Fruit fly (Drosophila melanogaster): Measurements from ENCODE around the gene Nf-YB.
A peak's percentile ranks its signal among the peaks of the same experiment; 100 is the strongest.

Gene Nf-YB

DNA sequence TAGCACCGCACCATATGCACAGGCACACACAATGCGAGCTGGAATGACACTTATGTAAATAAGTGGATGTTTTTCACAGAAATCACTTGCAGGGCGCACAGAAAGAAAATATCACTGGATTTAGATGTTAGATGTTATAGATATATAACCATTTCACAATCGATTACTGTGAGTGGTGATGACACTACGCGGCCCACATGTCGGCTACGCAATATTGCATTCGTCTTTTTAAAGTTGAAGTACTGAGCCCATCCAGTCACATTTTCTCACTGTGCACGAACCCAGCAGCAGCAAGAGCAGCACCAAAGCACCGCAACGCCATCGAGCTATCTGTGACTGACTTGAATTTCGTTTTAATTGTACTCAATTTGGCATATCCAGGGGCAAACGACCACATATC, 13.3 kb upstream of the Nf-YB start (continued):
- TF ChIP-seq cad (GFP tag; optimal IDR thresholded peaks at IDR 0.05) (no peak), jing (GFP tag; optimal IDR thresholded peaks at IDR 0.05) (peak; percentile 29), esg (GFP tag; conservative IDR thresholded peaks at IDR 0.05) (no peak), NK7.1 (GFP tag; optimal IDR thresholded peaks at IDR 0.05) (no peak), lmd (GFP tag; IDR thresholded peaks at IDR 0.05) (no peak), zfh1 (GFP tag; IDR thresholded peaks at IDR 0.05) (no peak), CG10147 (GFP tag; optimal IDR thresholded peaks at IDR 0.05) (no peak), lilli (GFP tag; optimal IDR thresholded peaks at IDR 0.05) (no peak), sug (tag; optimal IDR thresholded peaks at IDR 0.05) (no peak), CG7357 (GFP tag; IDR thresholded peaks at IDR 0.05) (no peak), CG6654 (GFP tag; optimal IDR thresholded peaks at IDR 0.05) (no peak), gcm2 (GFP tag; optimal IDR thresholded peaks at IDR 0.05) (no peak), CG18011 (GFP tag; optimal IDR thresholded peaks at IDR 0.05) (no peak), Abd-B (GFP tag; optimal IDR thresholded peaks at IDR 0.05) (no peak), CG9215 (GFP tag; IDR thresholded peaks at IDR 0.05) (no peak), lola (GFP tag; optimal IDR thresholded peaks at IDR 0.05) (peak in 1 of 3 experiments; percentile 19), tll (GFP tag; optimal IDR thresholded peaks at IDR 0.05) (no peak), chif (GFP tag; optimal IDR thresholded peaks at IDR 0.05) (peak in 1 of 2 experiments; percentile 29), zfh2 (GFP tag; optimal IDR thresholded peaks at IDR 0.05) (no peak), Aef1 (GFP tag; IDR thresholded peaks at IDR 0.05) (no peak), sc (optimal IDR thresholded peaks at IDR 0.05) (no peak), sc (GFP tag; optimal IDR thresholded peaks at IDR 0.05) (no peak), CG6689 (GFP tag; IDR thresholded peaks at IDR 0.05) (no peak), PHDP (tag; optimal IDR thresholded peaks at IDR 0.05) (no peak), Fer3 (tag; optimal IDR thresholded peaks at IDR 0.05) (no peak), CG3847 (GFP tag; IDR thresholded peaks at IDR 0.05) (no peak), GATAe (GFP tag; conservative IDR thresholded peaks at IDR 0.05) (no peak), slbo (GFP tag; IDR thresholded peaks at IDR 0.05) (no peak), CG2678 (tag; optimal IDR thresholded peaks at IDR 0.05) (no peak), Asciz (GFP tag; optimal IDR thresholded peaks at IDR 0.05) (no peak), CG30020 (tag; optimal IDR thresholded peaks at IDR 0.05) (no peak), CG10366 (GFP tag; IDR thresholded peaks at IDR 0.05) (peak; percentile 10; the same call in 1 of the 2 replicates), Ssrp (tag; optimal IDR thresholded peaks at IDR 0.05) (peak; percentile 9), CG2712 (tag; optimal IDR thresholded peaks at IDR 0.05) (no peak), wek (GFP tag; optimal IDR thresholded peaks at IDR 0.05) (no peak), CG17385 (GFP tag; optimal IDR thresholded peaks at IDR 0.05) (no peak)

- no peak for TF ChIP-seq Dfd (GFP tag; optimal IDR thresholded peaks at IDR 0.05)
- TF ChIP-seq Ets65A (GFP tag): peak; percentile 91
These were observed 14.7 kb downstream of the Nf-YB start for dm6 chr2L:19750571-19750970.

DNA sequence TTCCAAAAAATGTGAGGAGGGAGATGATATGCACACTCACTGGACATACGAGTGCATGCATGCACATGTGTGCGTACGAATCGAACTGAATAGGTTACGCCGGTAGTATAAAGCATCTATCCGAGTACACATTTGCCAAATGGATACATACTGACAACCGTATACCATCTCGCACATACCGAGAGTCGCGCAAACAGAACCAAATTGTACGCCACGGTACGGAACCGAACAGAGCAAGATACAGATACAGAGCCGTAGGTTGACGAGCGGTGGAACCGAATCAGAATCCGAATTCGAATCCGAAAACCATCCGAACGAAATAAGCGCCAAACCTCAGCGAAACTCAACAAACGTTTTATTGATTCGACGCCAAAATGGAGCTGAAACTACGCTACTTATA, 19.2 kb downstream of the Nf-YB start:
- TF ChIP-seq mirr (GFP tag; optimal IDR thresholded peaks at IDR 0.05): peak; percentile 17
- 0 out of 2 replicates have a peak, but pooled peaks have one; percentile 7 for TF ChIP-seq MBD-R2 (GFP tag; IDR thresholded peaks at IDR 0.05)
- no peak for TF ChIP-seq ap (GFP tag; IDR thresholded peaks at IDR 0.05)
- peak; percentile 84; the same call in 2 of the 4 replicates for TF ChIP-seq chinmo (GFP tag; IDR thresholded peaks at IDR 0.05; ENCODE audit: partially characterized antibody)
- peak; percentile 96 for TF ChIP-seq Deaf1 (tag; optimal IDR thresholded peaks at IDR 0.05)
- TF ChIP-seq Dbx (GFP tag; IDR thresholded peaks at IDR 0.05): 0 out of 3 replicates have a peak, but pooled peaks have one; percentile 38
- TF ChIP-seq CG32767 (GFP tag; IDR thresholded peaks at IDR 0.05): peak; percentile 67; the same call in 1 of the 2 replicates
- peak; percentile 44; the same call in 1 of the 2 replicates for TF ChIP-seq CG32532 (GFP tag; IDR thresholded peaks at IDR 0.05)
- peak; percentile 29; the same call in 1 of the 2 replicates for TF ChIP-seq Atf6 (GFP tag; IDR thresholded peaks at IDR 0.05)
- 0 out of 3 replicates have a peak, but pooled peaks have one; percentile 24 for TF ChIP-seq so (GFP tag; IDR thresholded peaks at IDR 0.05)
- TF ChIP-seq lov (optimal IDR thresholded peaks at IDR 0.05): no peak
- 0 out of 3 replicates have a peak, but pooled peaks have one; percentile 48 for TF ChIP-seq lov (GFP tag; IDR thresholded peaks at IDR 0.05)
- TF ChIP-seq schlank (tag; optimal IDR thresholded peaks at IDR 0.05): no peak
